Worm (Caenorhabditis elegans) whole organism, young adult: ENCODE data around the gene cdc-48.2.
A peak's percentile ranks its signal among the peaks of the same experiment; 100 is the strongest.

Source experiments
- B0035.1 ChIP-seq: sonication (generic microtip); optimal IDR thresholded peaks from 2 replicates; lab custom pipeline; 2016; ENCODE audit warnings: missing genetic modification characterization, mild to moderate bottlenecking, missing compliant biosample characterization, missing genotype, missing genetic modification reagents
- F33H1.4 ChIP-seq: fragments of 200-800 bp; sonication (Bioruptor generic); IDR thresholded peaks from 2 replicates; pipeline ENCODE4 v1.3.6; 2022; ENCODE audit warnings: missing genetic modification reagents, missing genetic modification characterization, missing compliant biosample characterization
- F37B4.10 ChIP-seq: fragments of 200-800 bp; sonication (Bioruptor generic); IDR thresholded peaks from 2 replicates; pipeline ENCODE4 v1.3.6; 2022; ENCODE audit warnings: missing genetic modification characterization, missing compliant biosample characterization
- F49E8.2 ChIP-seq: sonication (generic microtip); optimal IDR thresholded peaks from 3 replicates; lab custom pipeline; 2017; ENCODE audit warnings: missing genetic modification characterization, mild to moderate bottlenecking, missing compliant biosample characterization, antibody characterized with exemption, moderate library complexity; ENCODE audit not compliant: insufficient read depth
- F55B11.4 ChIP-seq: sonication (generic microtip); optimal IDR thresholded peaks from 2 replicates; lab custom pipeline; 2016; ENCODE audit warnings: missing compliant biosample characterization, missing genetic modification characterization, borderline replicate concordance; ENCODE audit not compliant: insufficient read depth
- K12H6.12 ChIP-seq: fragments of 200-800 bp; sonication (Bioruptor generic); optimal IDR thresholded peaks from 2 replicates; lab custom pipeline; 2018; ENCODE audit warnings: mild to moderate bottlenecking, missing genetic modification characterization, missing compliant biosample characterization
- T26A5.8 ChIP-seq: sonication (generic microtip); optimal IDR thresholded peaks from 2 replicates; lab custom pipeline; 2016; ENCODE audit warnings: missing genetic modification characterization, missing compliant biosample characterization
- Y53F4B.3 ChIP-seq: fragments of 200-800 bp; sonication (Bioruptor generic); IDR thresholded peaks from 2 replicates; pipeline ENCODE4 v1.3.6; 2022; ENCODE audit warnings: missing genetic modification reagents, missing genetic modification characterization, missing compliant biosample characterization
- Y56A3A.18 ChIP-seq: fragments of 200-800 bp; sonication (Bioruptor generic); IDR thresholded peaks from 2 replicates; pipeline ENCODE4 v1.3.6; 2022; ENCODE audit warnings: missing genetic modification reagents, missing genetic modification characterization, missing compliant biosample characterization
- Y79H2A.3 ChIP-seq: fragments of 200-800 bp; sonication (Bioruptor generic); conservative IDR thresholded peaks from 2 replicates; pipeline ENCODE4 v1.3.6; 2022; ENCODE audit warnings: missing genetic modification reagents, missing genetic modification characterization, missing compliant biosample characterization
- akir-1 ChIP-seq: fragments of 200-800 bp; sonication (Bioruptor generic); optimal IDR thresholded peaks from 2 replicates; lab custom pipeline; 2018; ENCODE audit warnings: mild to moderate bottlenecking, missing genetic modification characterization, moderate library complexity, missing compliant biosample characterization
- ama-1 ChIP-seq, 3 experiments: fragments of 150-350 bp in 1 of 3; sonication (generic microtip) in 2 of 3; optimal IDR thresholded peaks; 2 replicates each; lab custom pipeline; 2014 to 2018; ENCODE audit warnings: missing biosample characterization in 2 of 3, missing genetic modification characterization in 2 of 3, missing genetic modification reagents in 2 of 3
- aptf-3 ChIP-seq: fragments of 200-800 bp; sonication (Bioruptor generic); IDR thresholded peaks from 2 replicates; pipeline ENCODE4 v1.3.6; 2022; ENCODE audit warnings: missing genetic modification characterization, missing compliant biosample characterization
- atf-7 ChIP-seq: sonication (generic microtip); optimal IDR thresholded peaks from 2 replicates; lab custom pipeline; 2017; ENCODE audit warnings: mild to moderate bottlenecking, missing genetic modification characterization, missing compliant biosample characterization
- cebp-2 ChIP-seq: fragments of 200-800 bp; sonication (Bioruptor generic); IDR thresholded peaks from 2 replicates; pipeline ENCODE4 v1.3.6; 2022; ENCODE audit warnings: missing genetic modification characterization, missing compliant biosample characterization
- ceh-58 ChIP-seq: fragments of 200-800 bp; sonication (Bioruptor generic); IDR thresholded peaks from 2 replicates; pipeline ENCODE4 v1.3.6; 2022; ENCODE audit warnings: missing genetic modification characterization, missing compliant biosample characterization
- die-1 ChIP-seq: sonication (generic microtip); optimal IDR thresholded peaks from 2 replicates; lab custom pipeline; 2016; ENCODE audit warnings: missing genotype, mild to moderate bottlenecking, missing genetic modification characterization, missing compliant biosample characterization
- dpff-1 ChIP-seq: sonication (generic microtip); optimal IDR thresholded peaks from 2 replicates; lab custom pipeline; 2017; ENCODE audit warnings: mild to moderate bottlenecking, missing genetic modification characterization, missing compliant biosample characterization
- dpl-1 ChIP-seq: fragments of 150-350 bp; optimal IDR thresholded peaks from 2 replicates; lab custom pipeline; 2014; ENCODE audit warnings: missing biosample characterization, missing genetic modification reagents, missing genetic modification characterization
- efl-1 ChIP-seq: fragments of 150-350 bp; optimal IDR thresholded peaks from 2 replicates; lab custom pipeline; 2014; ENCODE audit warnings: missing biosample characterization, missing genetic modification reagents, missing genetic modification characterization
- egl-18 ChIP-seq: fragments of 200-800 bp; sonication (Bioruptor generic); IDR thresholded peaks from 2 replicates; pipeline ENCODE4 v1.3.6; 2022; ENCODE audit warnings: missing genetic modification reagents, missing genetic modification characterization, missing compliant biosample characterization
- egl-44 ChIP-seq: fragments of 200-800 bp; sonication (Bioruptor generic); IDR thresholded peaks from 2 replicates; pipeline ENCODE4 v1.3.6; 2022; ENCODE audit warnings: missing genetic modification reagents, missing genetic modification characterization, missing compliant biosample characterization
- ekl-4 ChIP-seq: fragments of 200-800 bp; sonication (Bioruptor generic); IDR thresholded peaks from 2 replicates; pipeline ENCODE4 v1.3.6; 2022; ENCODE audit warnings: missing genetic modification reagents, missing genetic modification characterization, missing compliant biosample characterization
- him-1 ChIP-seq: sonication (generic microtip); optimal IDR thresholded peaks from 2 replicates; lab custom pipeline; 2016; ENCODE audit warnings: missing genotype, missing genetic modification reagents, missing genetic modification characterization, missing compliant biosample characterization
- hlh-26 ChIP-seq: fragments of 200-800 bp; sonication (Bioruptor generic); conservative IDR thresholded peaks from 2 replicates; pipeline ENCODE4 v1.3.6; 2022; ENCODE audit warnings: missing genetic modification reagents, missing genetic modification characterization, missing compliant biosample characterization
- hmg-1.2 ChIP-seq: fragments of 200-800 bp; sonication (Bioruptor generic); IDR thresholded peaks from 2 replicates; pipeline ENCODE4 v1.3.6; 2022; ENCODE audit warnings: missing genetic modification reagents, missing genetic modification characterization, missing compliant biosample characterization
- hmg-20 ChIP-seq: fragments of 200-800 bp; sonication (Bioruptor generic); IDR thresholded peaks from 2 replicates; pipeline ENCODE4 v1.3.6; 2022; ENCODE audit warnings: missing genetic modification reagents, missing genetic modification characterization, missing compliant biosample characterization
- hsf-1 ChIP-seq: fragments of 200-800 bp; sonication (Bioruptor generic); IDR thresholded peaks from 2 replicates; pipeline ENCODE4 v1.3.6; 2022; ENCODE audit warnings: missing genetic modification reagents, missing genetic modification characterization, missing compliant biosample characterization
- let-607 ChIP-seq, 2 experiments: fragments of 200-800 bp in 1 of 2; sonication (Bioruptor generic) in 1 of 2; sonication (generic microtip) in 1 of 2; optimal IDR thresholded peaks; 2 replicates each; lab custom pipeline; 2016 to 2018; ENCODE audit warnings: mild to moderate bottlenecking in 2 of 2, missing compliant biosample characterization in 2 of 2, missing genetic modification characterization in 2 of 2, moderate library complexity in 2 of 2, missing genotype in 1 of 2
- lsl-1 ChIP-seq: fragments of 200-800 bp; sonication (Bioruptor generic); optimal IDR thresholded peaks from 2 replicates; lab custom pipeline; 2018; ENCODE audit warnings: mild to moderate bottlenecking, missing genetic modification characterization, moderate library complexity, missing compliant biosample characterization
- madf-6 ChIP-seq: fragments of 200-800 bp; sonication (Bioruptor generic); IDR thresholded peaks from 2 replicates; pipeline ENCODE4 v1.3.6; 2022; ENCODE audit warnings: missing genetic modification reagents, missing genetic modification characterization, missing compliant biosample characterization
- madf-8 ChIP-seq: fragments of 200-800 bp; sonication (Bioruptor generic); conservative IDR thresholded peaks from 2 replicates; pipeline ENCODE4 v1.3.6; 2022; ENCODE audit warnings: missing genetic modification reagents, missing genetic modification characterization, missing compliant biosample characterization
- mes-4 ChIP-seq: sonication (generic microtip); optimal IDR thresholded peaks from 2 replicates; lab custom pipeline; 2016; ENCODE audit warnings: missing genotype, missing genetic modification characterization, missing compliant biosample characterization
- mxl-1 ChIP-seq: sonication (generic microtip); optimal IDR thresholded peaks from 2 replicates; lab custom pipeline; 2016; ENCODE audit warnings: missing genetic modification characterization, missing compliant biosample characterization
- nhr-27 ChIP-seq: fragments of 200-800 bp; sonication (Bioruptor generic); optimal IDR thresholded peaks from 2 replicates; lab custom pipeline; 2018; ENCODE audit warnings: mild to moderate bottlenecking, missing genetic modification characterization, moderate library complexity, missing compliant biosample characterization
- nhr-80 ChIP-seq: sonication (generic microtip); optimal IDR thresholded peaks from 2 replicates; lab custom pipeline; 2016; ENCODE audit warnings: missing genetic modification characterization, missing compliant biosample characterization
- pha-4 ChIP-seq: fragments of 150-350 bp; sonication (generic microtip); optimal IDR thresholded peaks from 2 replicates; lab custom pipeline; 2014; ENCODE audit warnings: missing biosample characterization, missing genetic modification reagents, missing genetic modification characterization
- repo-1 ChIP-seq: sonication (generic microtip); optimal IDR thresholded peaks from 2 replicates; lab custom pipeline; 2017; ENCODE audit warnings: mild to moderate bottlenecking, missing genetic modification characterization, missing compliant biosample characterization
- sdz-38 ChIP-seq: sonication (generic microtip); optimal IDR thresholded peaks from 2 replicates; lab custom pipeline; 2016; ENCODE audit warnings: missing genotype, missing genetic modification characterization, missing compliant biosample characterization
- sea-2 ChIP-seq: fragments of 200-800 bp; sonication (Bioruptor generic); IDR thresholded peaks from 2 replicates; pipeline ENCODE4 v1.3.6; 2022; ENCODE audit warnings: missing genetic modification characterization, missing compliant biosample characterization
- snpc-3.4 ChIP-seq: sonication (generic microtip); optimal IDR thresholded peaks from 2 replicates; lab custom pipeline; 2017; ENCODE audit warnings: missing genetic modification characterization, mild to moderate bottlenecking, missing compliant biosample characterization, antibody characterized with exemption, moderate library complexity, missing genotype, missing genetic modification reagents
- tbp1 ChIP-seq: fragments of 200-800 bp; sonication (Bioruptor generic); optimal IDR thresholded peaks from 2 replicates; lab custom pipeline; 2018; ENCODE audit warnings: mild to moderate bottlenecking, missing genetic modification characterization, missing compliant biosample characterization
- unc-62 ChIP-seq: fragments of 150-350 bp; optimal IDR thresholded peaks from 2 replicates; lab custom pipeline; 2014; ENCODE audit warnings: missing biosample characterization, missing genetic modification reagents, missing genetic modification characterization
- ztf-18 ChIP-seq: sonication (generic microtip); optimal IDR thresholded peaks from 2 replicates; lab custom pipeline; 2016; ENCODE audit warnings: missing genotype, mild to moderate bottlenecking, missing genetic modification characterization, missing compliant biosample characterization
- ztf-22 ChIP-seq: fragments of 200-800 bp; sonication (Bioruptor generic); optimal IDR thresholded peaks from 2 replicates; lab custom pipeline; 2018; ENCODE audit warnings: mild to moderate bottlenecking, missing genetic modification characterization, moderate library complexity, missing compliant biosample characterization
- ztf-25 ChIP-seq: fragments of 200-800 bp; sonication (Bioruptor generic); IDR thresholded peaks from 2 replicates; pipeline ENCODE4 v1.3.6; 2022; ENCODE audit warnings: missing genetic modification reagents, missing genetic modification characterization, missing compliant biosample characterization
- ztf-26 ChIP-seq: sonication (generic microtip); optimal IDR thresholded peaks from 2 replicates; lab custom pipeline; 2017; ENCODE audit warnings: missing genetic modification characterization, missing compliant biosample characterization
- ztf-28 ChIP-seq: fragments of 200-800 bp; sonication (Bioruptor generic); IDR thresholded peaks from 2 replicates; pipeline ENCODE4 v1.3.6; 2022; ENCODE audit warnings: missing genetic modification reagents, missing genetic modification characterization, missing compliant biosample characterization
- ztf-6 ChIP-seq: fragments of 200-800 bp; sonication (Bioruptor generic); IDR thresholded peaks from 2 replicates; pipeline ENCODE4 v1.3.6; 2022; ENCODE audit warnings: missing genetic modification reagents, missing genetic modification characterization, missing compliant biosample characterization

The cdc-48.2 gene

ce11 chrII:8144543-8144942, 6.2 kb downstream of the cdc-48.2 start, which contains the start of gene F10B5.2 (continued):
- TF ChIP-seq F49E8.2 (tag; lab: Kevin White, UChicago) (peak; percentile 53), ekl-4 (GFP tag; lab: Robert Waterston, UW) (peak; percentile 58; the same call in 1 of the 2 replicates), lsl-1 (peak; percentile 34), ztf-26 (tag; lab: Kevin White, UChicago) (no peak), Y53F4B.3 (GFP tag; lab: Robert Waterston, UW) (no peak), Y56A3A.18 (GFP tag; lab: Robert Waterston, UW) (no peak), T26A5.8 (tag; lab: Kevin White, UChicago) (no peak), him-1 (tag; lab: Kevin White, UChicago) (peak; percentile 44), let-607 (tag; optimal IDR thresholded peaks at IDR 0.05; lab: Kevin White, UChicago) (no peak), sdz-38 (no peak), akir-1 (no peak), egl-44 (GFP tag; lab: Robert Waterston, UW) (no peak), repo-1 (tag; lab: Kevin White, UChicago) (no peak), Y79H2A.3 (no peak), die-1 (tag; lab: Kevin White, UChicago) (no peak), pha-4 (tag; lab: Kevin White, UChicago) (no peak), K12H6.12 (tag; lab: Kevin White, UChicago) (no peak), ztf-6 (GFP tag; lab: Robert Waterston, UW) (no peak), aptf-3 (GFP tag; lab: Robert Waterston, UW) (no peak), hmg-20 (GFP tag; lab: Robert Waterston, UW) (no peak), snpc-3.4 (tag; lab: Kevin White, UChicago) (peak; percentile 63), ztf-22 (GFP tag; lab: Kevin White, UChicago) (no peak), egl-18 (no peak), F33H1.4 (GFP tag; lab: Robert Waterston, UW) (no peak), madf-8 (GFP tag; lab: Robert Waterston, UW) (no peak), unc-62 (GFP tag; lab: Kevin White, UChicago) (no peak), ztf-28 (GFP tag; lab: Robert Waterston, UW) (no peak), ztf-25 (GFP tag; lab: Robert Waterston, UW) (0 out of 2 replicates have a peak, but pooled peaks have one; percentile 29), mes-4 (tag; lab: Kevin White, UChicago) (no peak), F55B11.4 (tag; lab: Kevin White, UChicago) (no peak), atf-7 (peak; percentile 7), nhr-80 (tag; lab: Kevin White, UChicago) (no peak), dpff-1 (tag; lab: Kevin White, UChicago) (no peak), sea-2 (no peak), ztf-18 (no peak), madf-6 (peak; percentile 58), ama-1 (optimal IDR thresholded peaks at IDR 0.05; lab: Kevin White, UChicago) (no peak), ama-1 (GFP tag; optimal IDR thresholded peaks at IDR 0.05; lab: Kevin White, UChicago) (no peak), ceh-58 (GFP tag; lab: Robert Waterston, UW) (no peak), F37B4.10 (no peak), hmg-1.2 (GFP tag; lab: Robert Waterston, UW) (peak; percentile 39), tbp1 (GFP tag; lab: Kevin White, UChicago) (no peak), hlh-26 (no peak), dpl-1 (GFP tag; lab: Kevin White, UChicago) (peak; percentile 3), efl-1 (GFP tag; lab: Kevin White, UChicago) (no peak), cebp-2 (GFP tag; lab: Robert Waterston, UW) (no peak), nhr-27 (no peak), mxl-1 (tag; lab: Kevin White, UChicago) (no peak), hsf-1 (GFP tag; lab: Robert Waterston, UW) (peak; percentile 66; the same call in 1 of the 2 replicates), B0035.1 (tag; lab: Kevin White, UChicago) (no peak)
